Worm (Caenorhabditis elegans) whole organism, L1 larva: ENCODE results near the gene C10F3.7.

Experiments used
- C16A3.4 ChIP-seq: fragments of 150-350 bp; optimal IDR thresholded peaks from 2 replicates; lab custom pipeline; 2014; ENCODE audit warnings: missing biosample characterization, missing genetic modification characterization
- C34B4.2 ChIP-seq: sonication (generic microtip); optimal IDR thresholded peaks from 2 replicates; lab custom pipeline; 2017; ENCODE audit warnings: mild to moderate bottlenecking, missing genetic modification characterization, missing compliant biosample characterization
- F16B12.6 ChIP-seq: fragments of 150-350 bp; optimal IDR thresholded peaks from 2 replicates; lab custom pipeline; 2014; ENCODE audit warnings: missing biosample characterization, missing genetic modification characterization
- alr-1 ChIP-seq: fragments of 200-800 bp; sonication (Bioruptor generic); optimal IDR thresholded peaks from 2 replicates; lab custom pipeline; 2018; ENCODE audit warnings: borderline replicate concordance, mild to moderate bottlenecking, missing genetic modification characterization, missing compliant biosample characterization
- aly-2 ChIP-seq: fragments of 150-350 bp; optimal IDR thresholded peaks from 2 replicates; lab custom pipeline; 2014; ENCODE audit warnings: missing biosample characterization, missing genetic modification characterization
- ceh-82 ChIP-seq, 3 experiments: fragments of 150-350 bp in 1 of 3; sonication (generic microtip) in 2 of 3; optimal IDR thresholded peaks; 2 replicates each; lab custom pipeline; 2014 to 2017; ENCODE audit warnings: missing biosample characterization in 3 of 3, missing genetic modification characterization in 3 of 3
- ceh-88 ChIP-seq: fragments of 200-800 bp; sonication (Bioruptor generic); IDR thresholded peaks from 2 replicates; pipeline ENCODE4 v1.3.6; 2022; ENCODE audit warnings: missing genetic modification characterization, missing compliant biosample characterization
- ceh-90 ChIP-seq: sonication (generic microtip); optimal IDR thresholded peaks from 2 replicates; lab custom pipeline; 2016; ENCODE audit warnings: missing genetic modification characterization, missing compliant biosample characterization
- dsc-1 ChIP-seq: sonication (generic microtip); optimal IDR thresholded peaks from 2 replicates; lab custom pipeline; 2016; ENCODE audit warnings: mild to moderate bottlenecking, missing genetic modification characterization, missing compliant biosample characterization
- efl-1 ChIP-seq, 4 experiments: fragments of 150-350 bp; optimal IDR thresholded peaks in 3 of 4; peaks in 1 of 4; 1 replicate in 1 of 4; 2 replicates in 3 of 4; lab custom pipeline; 2014; ENCODE audit warnings: missing biosample characterization in 2 of 4, missing genetic modification characterization in 2 of 4, missing genetic modification reagents in 2 of 4
- efl-3 ChIP-seq: fragments of 200-800 bp; sonication (Bioruptor generic); optimal IDR thresholded peaks from 2 replicates; lab custom pipeline; 2018; ENCODE audit warnings: mild to moderate bottlenecking, missing genetic modification characterization, missing compliant biosample characterization
- ets-5 ChIP-seq: fragments of 200-800 bp; sonication (Bioruptor generic); IDR thresholded peaks from 2 replicates; pipeline ENCODE4 v1.3.6; 2022; ENCODE audit warnings: missing genetic modification characterization, missing compliant biosample characterization
- fkh-10 ChIP-seq: sonication (generic microtip); optimal IDR thresholded peaks from 2 replicates; lab custom pipeline; 2017; ENCODE audit warnings: missing biosample characterization, missing genetic modification reagents, missing genetic modification characterization
- fos-1 ChIP-seq: fragments of 150-350 bp; optimal IDR thresholded peaks from 2 replicates; lab custom pipeline; 2014; ENCODE audit warnings: missing biosample characterization, missing genetic modification characterization
- hlh-17 ChIP-seq: fragments of 200-800 bp; sonication (Bioruptor generic); optimal IDR thresholded peaks from 2 replicates; lab custom pipeline; 2018; ENCODE audit warnings: missing genetic modification characterization, mild to moderate bottlenecking, missing compliant biosample characterization, moderate library complexity, borderline replicate concordance
- hlh-4 ChIP-seq: sonication (generic microtip); optimal IDR thresholded peaks from 2 replicates; lab custom pipeline; 2016; ENCODE audit warnings: mild to moderate bottlenecking, missing genetic modification characterization, missing compliant biosample characterization
- hpl-2 ChIP-seq: fragments of 150-350 bp; optimal IDR thresholded peaks from 2 replicates; lab custom pipeline; 2014; ENCODE audit warnings: missing biosample characterization, missing genetic modification reagents, missing genetic modification characterization
- irx-1 ChIP-seq: sonication (generic microtip); optimal IDR thresholded peaks from 2 replicates; lab custom pipeline; 2016; ENCODE audit warnings: missing genetic modification characterization, missing compliant biosample characterization
- lin-13 ChIP-seq: fragments of 150-350 bp; optimal IDR thresholded peaks from 2 replicates; lab custom pipeline; 2014; ENCODE audit warnings: missing biosample characterization, missing genetic modification reagents, missing genetic modification characterization
- lin-15B ChIP-seq: fragments of 150-350 bp; sonication (generic microtip); optimal IDR thresholded peaks from 3 replicates; lab custom pipeline; 2014; ENCODE audit warnings: missing biosample characterization, missing genetic modification characterization
- lin-39 ChIP-seq: fragments of 150-350 bp; optimal IDR thresholded peaks from 2 replicates; lab custom pipeline; 2014; ENCODE audit warnings: missing biosample characterization, missing genetic modification reagents, missing genetic modification characterization
- lir-3 ChIP-seq: sonication (generic microtip); optimal IDR thresholded peaks from 2 replicates; lab custom pipeline; 2016; ENCODE audit warnings: mild to moderate bottlenecking, missing genetic modification characterization, moderate library complexity, missing compliant biosample characterization; ENCODE audit not compliant: poor library complexity
- nhr-11 ChIP-seq: fragments of 150-350 bp; optimal IDR thresholded peaks from 2 replicates; lab custom pipeline; 2014; ENCODE audit warnings: missing biosample characterization, missing genetic modification characterization
- nhr-12 ChIP-seq: sonication (generic microtip); optimal IDR thresholded peaks from 2 replicates; lab custom pipeline; 2017; ENCODE audit warnings: missing biosample characterization, missing genetic modification characterization
- nhr-19 ChIP-seq: fragments of 200-800 bp; sonication (Bioruptor generic); conservative IDR thresholded peaks from 2 replicates; pipeline ENCODE4 v1.3.6; 2022; ENCODE audit warnings: missing genetic modification characterization, missing compliant biosample characterization
- nhr-20 ChIP-seq: sonication (generic microtip); optimal IDR thresholded peaks from 2 replicates; lab custom pipeline; 2016; ENCODE audit warnings: mild to moderate bottlenecking, missing genetic modification characterization, missing compliant biosample characterization
- nhr-71 ChIP-seq: sonication (generic microtip); optimal IDR thresholded peaks from 2 replicates; lab custom pipeline; 2016; ENCODE audit warnings: mild to moderate bottlenecking, missing genetic modification characterization, moderate library complexity, missing compliant biosample characterization
- nhr-76 ChIP-seq: sonication (generic microtip); optimal IDR thresholded peaks from 2 replicates; lab custom pipeline; 2017; ENCODE audit warnings: missing biosample characterization, missing genetic modification characterization
- nhr-77 ChIP-seq: fragments of 150-350 bp; optimal IDR thresholded peaks from 2 replicates; lab custom pipeline; 2014; ENCODE audit warnings: missing biosample characterization, missing genetic modification characterization
- nhr-84 ChIP-seq: sonication (generic microtip); optimal IDR thresholded peaks from 2 replicates; lab custom pipeline; 2017; ENCODE audit warnings: missing biosample characterization, missing genetic modification characterization
- nhr-90 ChIP-seq: sonication (generic microtip); optimal IDR thresholded peaks from 2 replicates; lab custom pipeline; 2016; ENCODE audit warnings: mild to moderate bottlenecking, missing genetic modification characterization, missing compliant biosample characterization; ENCODE audit not compliant: poor library complexity
- pax-3 ChIP-seq: fragments of 200-800 bp; sonication (Bioruptor generic); optimal IDR thresholded peaks from 2 replicates; lab custom pipeline; 2018; ENCODE audit warnings: mild to moderate bottlenecking, missing genetic modification characterization, moderate library complexity, missing compliant biosample characterization
- pqm-1 ChIP-seq: sonication (generic microtip); optimal IDR thresholded peaks from 3 replicates; lab custom pipeline; 2017; ENCODE audit warnings: missing biosample characterization, missing genetic modification characterization
- snu-23 ChIP-seq: sonication (generic microtip); optimal IDR thresholded peaks from 2 replicates; lab custom pipeline; 2016; ENCODE audit warnings: missing genetic modification characterization, missing compliant biosample characterization
- sox-4 ChIP-seq: sonication (generic microtip); optimal IDR thresholded peaks from 2 replicates; lab custom pipeline; 2016; ENCODE audit warnings: missing genetic modification characterization, missing compliant biosample characterization
- sptf-1 ChIP-seq: fragments of 150-350 bp; optimal IDR thresholded peaks from 2 replicates; lab custom pipeline; 2014; ENCODE audit warnings: missing biosample characterization, missing genetic modification characterization
- sup-37 ChIP-seq: fragments of 200-800 bp; sonication (Bioruptor generic); optimal IDR thresholded peaks from 2 replicates; lab custom pipeline; 2018; ENCODE audit warnings: mild to moderate bottlenecking, missing genetic modification characterization, missing compliant biosample characterization
- tlp-1 ChIP-seq: fragments of 150-350 bp; optimal IDR thresholded peaks from 2 replicates; lab custom pipeline; 2014; ENCODE audit warnings: missing biosample characterization, missing genetic modification characterization
- unc-62 ChIP-seq: fragments of 150-350 bp; optimal IDR thresholded peaks from 2 replicates; lab custom pipeline; 2014; ENCODE audit warnings: missing biosample characterization, missing genetic modification reagents, missing genetic modification characterization
- unc-86 ChIP-seq: sonication (generic microtip); optimal IDR thresholded peaks from 2 replicates; lab custom pipeline; 2016; ENCODE audit warnings: missing genetic modification characterization, missing compliant biosample characterization
- unc-98 ChIP-seq: fragments of 200-800 bp; sonication (Bioruptor generic); IDR thresholded peaks from 2 replicates; pipeline ENCODE4 v1.3.6; 2022; ENCODE audit warnings: missing genetic modification characterization, missing compliant biosample characterization
- xbp-1 ChIP-seq: sonication (generic microtip); optimal IDR thresholded peaks from 2 replicates; lab custom pipeline; 2016; ENCODE audit warnings: missing genetic modification characterization, missing compliant biosample characterization
- zip-4 ChIP-seq: fragments of 200-800 bp; sonication (Bioruptor generic); optimal IDR thresholded peaks from 2 replicates; lab custom pipeline; 2018; ENCODE audit warnings: mild to moderate bottlenecking, missing genetic modification characterization, moderate library complexity, missing compliant biosample characterization

C10F3.7 gene

ce11 chrV:6012401-6012800 lies 25.7 kb upstream of the C10F3.7 start:
- TF ChIP-seq lin-13 (GFP tag; lab: Kevin White, UChicago), result no peak
- no peak for TF ChIP-seq efl-1 (optimal IDR thresholded peaks at IDR 0.05; lab: Kevin White, UChicago)
- TF ChIP-seq efl-1 (GFP tag; optimal IDR thresholded peaks at IDR 0.05 in 1 of 2; lab: Kevin White, UChicago), result peak in 1 of 2 experiments; percentile 13

DNA sequence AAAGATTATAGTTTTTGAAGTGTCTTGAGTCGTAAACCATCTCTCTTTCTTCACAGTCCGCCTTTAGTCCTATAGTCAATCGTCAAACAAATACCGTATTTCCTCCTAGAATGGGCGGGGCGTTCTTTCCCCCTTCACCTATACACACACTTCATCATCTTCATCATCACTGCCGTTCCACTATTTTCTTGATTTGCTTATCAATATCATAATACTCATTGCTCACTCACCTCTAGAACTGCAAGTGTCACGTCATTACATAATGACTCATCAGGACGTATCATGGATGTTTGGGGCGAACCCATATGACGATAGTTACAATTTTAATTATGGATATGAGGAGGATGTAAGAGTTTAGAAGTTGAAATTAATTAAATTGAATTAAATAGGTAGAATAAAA lies 24.0 kb upstream of the C10F3.7 start:
- TF ChIP-seq sup-37 (GFP tag; lab: Kevin White, UChicago) (no peak), lin-39 (tag; lab: Kevin White, UChicago) (no peak), nhr-12 (tag; lab: Kevin White, UChicago) (no peak), lir-3 (tag; lab: Kevin White, UChicago) (no peak), irx-1 (no peak), efl-3 (no peak), nhr-90 (tag; lab: Kevin White, UChicago) (no peak), nhr-20 (no peak), dsc-1 (tag; lab: Kevin White, UChicago) (no peak), C16A3.4 (tag; lab: Kevin White, UChicago) (no peak), xbp-1 (tag; lab: Kevin White, UChicago) (no peak), nhr-19 (GFP tag; lab: Robert Waterston, UW) (no peak), lin-13 (GFP tag; lab: Kevin White, UChicago) (no peak), pax-3 (no peak), ceh-90 (tag; lab: Kevin White, UChicago) (no peak)

DNA sequence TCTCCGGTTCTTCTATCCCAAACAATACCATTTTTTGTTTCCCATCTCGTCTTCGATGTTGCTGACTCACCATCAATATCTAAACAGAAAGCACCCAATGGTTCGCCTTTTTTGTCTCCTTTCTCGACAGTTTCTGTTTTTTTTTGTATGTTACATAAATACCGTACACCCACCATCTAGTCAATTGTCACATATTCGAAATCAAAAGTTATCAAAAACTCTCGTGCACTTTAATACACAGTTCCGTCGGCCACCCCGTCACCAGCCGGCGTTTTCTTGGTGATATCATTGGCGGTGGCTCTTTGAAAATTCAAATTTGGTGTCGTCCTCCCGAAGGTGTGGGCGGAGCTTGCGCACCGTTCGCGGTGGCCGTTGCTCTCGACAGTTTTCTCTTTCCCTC lies 21.3 kb upstream of the C10F3.7 start:
- TF ChIP-seq aly-2 (tag; lab: Kevin White, UChicago) (no peak), efl-1 (optimal IDR thresholded peaks at IDR 0.05; lab: Kevin White, UChicago) (no peak), efl-1 (GFP tag; optimal IDR thresholded peaks at IDR 0.05 in 1 of 2; lab: Kevin White, UChicago) (peak in 1 of 2 experiments; percentile 0), sup-37 (GFP tag; lab: Kevin White, UChicago) (no peak), unc-62 (no peak), hlh-17 (GFP tag; lab: Kevin White, UChicago) (no peak)
- TF ChIP-seq, all 84 proteins: peak for 1

DNA sequence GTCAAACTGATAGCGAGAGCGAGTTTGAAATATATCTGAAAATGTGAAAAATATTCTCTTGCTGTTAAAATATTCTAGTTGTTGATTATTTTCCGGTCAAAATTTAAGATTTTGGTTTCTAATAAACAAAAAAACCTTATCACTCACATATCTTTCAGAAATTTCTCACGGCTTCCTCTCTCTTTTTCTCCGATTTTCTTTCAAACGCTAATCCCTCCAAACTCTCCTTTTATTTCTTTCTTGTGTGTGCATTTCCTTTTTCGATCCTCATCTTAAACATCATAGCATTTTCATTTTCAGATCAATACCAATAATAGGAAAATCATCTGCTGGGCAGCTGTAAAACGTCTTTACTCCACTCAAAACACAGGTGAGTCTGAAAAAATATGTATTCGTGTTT lies 16.6 kb upstream of the C10F3.7 start, which contains the start of gene fos-1:
Gene fos-1, plus strand, starts transcription at position 301 of the 400 bp plus-strand sequence.
- TF ChIP-seq nhr-77 (no peak), unc-98 (GFP tag; lab: Robert Waterston, UW) (no peak), hlh-4 (tag; lab: Kevin White, UChicago) (peak; percentile 89), xbp-1 (tag; lab: Kevin White, UChicago) (no peak), nhr-71 (tag; lab: Kevin White, UChicago) (no peak)

- TF ChIP-seq nhr-19 (GFP tag; lab: Robert Waterston, UW), result peak; percentile 91
- TF ChIP-seq nhr-77, result peak; percentile 97
- peak; percentile 98 for TF ChIP-seq snu-23
- peak; percentile 98 for TF ChIP-seq nhr-71 (tag; lab: Kevin White, UChicago)
- TF ChIP-seq lin-15B (tag; lab: Kevin White, UChicago), result no peak
- TF ChIP-seq pqm-1, result peak; percentile 2
- TF ChIP-seq nhr-11 (tag; lab: Kevin White, UChicago), result peak; percentile 84
- TF ChIP-seq fos-1 (tag; lab: Kevin White, UChicago), result no peak
- TF ChIP-seq sox-4 (tag; lab: Kevin White, UChicago), result peak; percentile 70
- TF ChIP-seq sptf-1, result no peak
- TF ChIP-seq C34B4.2 (tag; lab: Kevin White, UChicago), result no peak
- peak; percentile 98 for TF ChIP-seq nhr-20
- TF ChIP-seq nhr-84 (tag; lab: Kevin White, UChicago), result no peak
- TF ChIP-seq zip-4 (GFP tag; lab: Kevin White, UChicago), result peak; percentile 44
- peak; percentile 82 for TF ChIP-seq unc-86 (tag; lab: Kevin White, UChicago)
- TF ChIP-seq hpl-2 (GFP tag; lab: Kevin White, UChicago), result peak; percentile 73
- peak; percentile 50 for TF ChIP-seq fkh-10 (GFP tag; lab: Kevin White, UChicago)
- peak; percentile 12 for TF ChIP-seq F16B12.6 (tag; lab: Kevin White, UChicago)
- peak; percentile 76 for TF ChIP-seq irx-1
- TF ChIP-seq ets-5 (GFP tag; lab: Robert Waterston, UW), result no peak
- TF ChIP-seq lin-39 (tag; lab: Kevin White, UChicago), result peak; percentile 79
- TF ChIP-seq lin-13 (GFP tag; lab: Kevin White, UChicago), result peak; percentile 82
- TF ChIP-seq ceh-82 (tag; optimal IDR thresholded peaks at IDR 0.05; lab: Kevin White, UChicago), result peak; percentile 55 to 79 (median 70)
- TF ChIP-seq hlh-4 (tag; lab: Kevin White, UChicago), result no peak
- no peak for TF ChIP-seq tlp-1 (tag; lab: Kevin White, UChicago)
- no peak; the same call in 1 of the 2 replicates for TF ChIP-seq ceh-88
- TF ChIP-seq nhr-76 (tag; lab: Kevin White, UChicago), result no peak
- TF ChIP-seq alr-1, result no peak
Measured at ce11 chrV:6000368-6000802, 13.7 kb upstream of the C10F3.7 start.
